Worm (Caenorhabditis elegans): ENCODE data around the gene mob-3.

Gene mob-3

ce11 chrIV:7391534-7392343 is 3.0 kb upstream of the mob-3 start (continued):
- TF ChIP-seq efl-1 (optimal IDR thresholded peaks at IDR 0.05) = peak in 1 of 2 experiments; percentile 34
- TF ChIP-seq efl-1 (GFP tag; optimal IDR thresholded peaks at IDR 0.05 in 1 of 2) = peak in 1 of 2 experiments; percentile 88
- peak; percentile 50 for TF ChIP-seq ztf-4 (tag; optimal IDR thresholded peaks at IDR 0.05)
- no peak for TF ChIP-seq ceh-90 (tag; optimal IDR thresholded peaks at IDR 0.05)
- no peak for TF ChIP-seq nhr-77 (tag; optimal IDR thresholded peaks at IDR 0.05)
- no peak for TF ChIP-seq C34B4.2 (tag; optimal IDR thresholded peaks at IDR 0.05)
- no peak for TF ChIP-seq ama-1 (optimal IDR thresholded peaks at IDR 0.05)
- TF ChIP-seq lin-35 (GFP tag; optimal IDR thresholded peaks at IDR 0.05) = peak in 1 of 2 experiments; percentile 31
- TF ChIP-seq elt-2 (tag; optimal IDR thresholded peaks at IDR 0.05) = no peak
- no peak for TF ChIP-seq nhr-237 (tag; optimal IDR thresholded peaks at IDR 0.05)
- TF ChIP-seq egl-13 (tag; optimal IDR thresholded peaks at IDR 0.05) = no peak
- peak in 1 of 2 experiments; percentile 51 for TF ChIP-seq mdl-1 (tag; optimal IDR thresholded peaks at IDR 0.05)
- TF ChIP-seq efl-3 (GFP tag; optimal IDR thresholded peaks at IDR 0.05) = no peak
- no peak for TF ChIP-seq mef-2 (tag; optimal IDR thresholded peaks at IDR 0.05)
- TF ChIP-seq nhr-19 (GFP tag; conservative IDR thresholded peaks at IDR 0.05) = peak; percentile 73
- TF ChIP-seq rnt-1 (tag; optimal IDR thresholded peaks at IDR 0.05) = peak; percentile 53
- TF ChIP-seq pax-3 (tag; optimal IDR thresholded peaks at IDR 0.05) = no peak
- TF ChIP-seq nhr-11 (tag; optimal IDR thresholded peaks at IDR 0.05) = no peak
- no peak for TF ChIP-seq unc-30 (tag; optimal IDR thresholded peaks at IDR 0.05)
- TF ChIP-seq F16B12.6 (tag; optimal IDR thresholded peaks at IDR 0.05) = no peak
- TF ChIP-seq zag-1 (tag; optimal IDR thresholded peaks at IDR 0.05) = no peak
- peak; percentile 33 for TF ChIP-seq irx-1 (tag; optimal IDR thresholded peaks at IDR 0.05)
- no peak for TF ChIP-seq elt-3 (tag; optimal IDR thresholded peaks at IDR 0.05)
- TF ChIP-seq mab-9 (GFP tag; IDR thresholded peaks at IDR 0.05) = no peak
- peak in 1 of 2 experiments; percentile 51 for TF ChIP-seq lsy-2 (tag; optimal IDR thresholded peaks at IDR 0.05)
- TF ChIP-seq lin-15B (tag; optimal IDR thresholded peaks at IDR 0.05) = no peak
- TF ChIP-seq hlh-17 (GFP tag; optimal IDR thresholded peaks at IDR 0.05; ENCODE audit: borderline replicate concordance) = no peak
- TF ChIP-seq lin-13 (GFP tag; optimal IDR thresholded peaks at IDR 0.05) = peak; percentile 50
- no peak for TF ChIP-seq hlh-4 (tag; optimal IDR thresholded peaks at IDR 0.05)
- TF ChIP-seq fkh-8 (tag; optimal IDR thresholded peaks at IDR 0.05) = peak; percentile 46
- TF ChIP-seq fos-1 (tag; optimal IDR thresholded peaks at IDR 0.05) = no peak
- TF ChIP-seq nhr-71 (tag; optimal IDR thresholded peaks at IDR 0.05) = peak; percentile 82
- TF ChIP-seq ceh-8 (GFP tag; optimal IDR thresholded peaks at IDR 0.05) = no peak
- peak; percentile 64 for TF ChIP-seq zip-4 (GFP tag; optimal IDR thresholded peaks at IDR 0.05)
- TF ChIP-seq nhr-90 (tag; optimal IDR thresholded peaks at IDR 0.05; ENCODE audit: poor library complexity) = no peak
- TF ChIP-seq ztf-11 (tag; optimal IDR thresholded peaks at IDR 0.05) = no peak
- TF ChIP-seq Y116A8C.19 (tag; optimal IDR thresholded peaks at IDR 0.05; ENCODE audit: borderline replicate concordance) = no peak
- no peak for TF ChIP-seq jun-1 (tag; optimal IDR thresholded peaks at IDR 0.05)

ce11 chrIV:7390126-7390766 is 1.5 kb upstream of the mob-3 start:
- TF ChIP-seq ama-1 (optimal IDR thresholded peaks at IDR 0.05) (no peak), nhr-71 (tag; optimal IDR thresholded peaks at IDR 0.05) (peak; percentile 65), nhr-85 (tag) (no peak), mdl-1 (tag; optimal IDR thresholded peaks at IDR 0.05) (no peak), pax-3 (tag; optimal IDR thresholded peaks at IDR 0.05) (no peak), elt-3 (tag; optimal IDR thresholded peaks at IDR 0.05) (no peak), snu-23 (GFP tag; optimal IDR thresholded peaks at IDR 0.05) (peak; percentile 39), fos-1 (tag; optimal IDR thresholded peaks at IDR 0.05) (no peak), ceh-88 (GFP tag; IDR thresholded peaks at IDR 0.05) (no peak), fkh-8 (tag; optimal IDR thresholded peaks at IDR 0.05) (peak; percentile 28), hlh-17 (GFP tag; optimal IDR thresholded peaks at IDR 0.05; ENCODE audit: borderline replicate concordance) (no peak), C16A3.4 (tag; optimal IDR thresholded peaks at IDR 0.05) (no peak), efl-1 (optimal IDR thresholded peaks at IDR 0.05) (peak in 1 of 2 experiments; percentile 17), efl-1 (GFP tag; optimal IDR thresholded peaks at IDR 0.05 in 1 of 2) (no peak), isw-1 (GFP tag; IDR thresholded peaks at IDR 0.05) (no peak), Y116A8C.19 (tag; optimal IDR thresholded peaks at IDR 0.05; ENCODE audit: borderline replicate concordance) (no peak), fkh-10 (GFP tag; optimal IDR thresholded peaks at IDR 0.05) (no peak), pag-3 (tag; optimal IDR thresholded peaks at IDR 0.05; ENCODE audit: borderline replicate concordance, insufficient read depth) (no peak), ceh-8 (GFP tag; optimal IDR thresholded peaks at IDR 0.05) (no peak), dpl-1 (GFP tag; optimal IDR thresholded peaks at IDR 0.05) (no peak), lin-14 (GFP tag; optimal IDR thresholded peaks at IDR 0.05) (peak; percentile 75), egl-13 (tag; optimal IDR thresholded peaks at IDR 0.05) (peak; percentile 39), unc-130 (tag; optimal IDR thresholded peaks at IDR 0.05) (peak; percentile 33)
